Worm (Caenorhabditis elegans): ENCODE measurements around the gene H03G16.6.

H03G16.6 gene

DNA sequence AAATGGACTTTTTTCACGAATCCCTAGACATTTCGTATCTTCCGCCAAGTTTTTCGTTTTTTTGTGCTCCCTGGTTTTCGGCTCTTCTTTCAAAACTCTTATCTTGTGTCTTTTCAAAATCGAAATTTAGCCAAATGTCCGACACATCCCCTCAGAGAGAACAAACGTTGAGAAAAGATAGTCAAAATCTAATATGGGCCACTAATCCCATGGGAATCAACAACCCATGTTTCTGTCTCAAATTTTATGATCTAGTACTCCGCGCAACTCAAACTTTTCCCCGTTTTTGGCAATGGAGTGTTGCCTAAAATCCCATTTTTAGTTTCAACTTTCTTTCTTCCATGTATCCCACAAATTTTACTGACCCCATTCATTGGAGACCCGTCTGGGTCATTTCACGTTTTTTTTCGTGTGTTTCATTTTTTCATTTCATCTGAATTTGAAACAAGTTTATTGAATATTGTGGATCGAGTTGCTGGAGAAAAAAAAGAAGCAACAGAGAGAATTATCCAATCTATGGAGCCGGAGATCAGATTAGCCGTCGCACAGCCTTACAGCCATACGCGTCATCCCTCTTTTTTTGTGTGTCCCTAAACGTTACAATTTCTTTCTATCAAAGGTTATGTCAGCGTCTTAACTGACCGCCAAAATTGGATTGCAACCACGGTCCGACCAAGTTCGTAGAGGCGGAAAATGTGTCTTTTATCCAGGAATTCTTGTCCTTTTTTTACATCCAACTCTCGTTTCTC is 40.8 kb upstream of the H03G16.6 start:
- no peak for TF ChIP-seq B0035.1 (tag; optimal IDR thresholded peaks at IDR 0.05)
- no peak for TF ChIP-seq nhr-179 (tag; optimal IDR thresholded peaks at IDR 0.05)
- no peak for TF ChIP-seq Y95B8A.8 (GFP tag; IDR thresholded peaks at IDR 0.05)
- TF ChIP-seq nhr-120 (GFP tag; IDR thresholded peaks at IDR 0.05) = no peak
- TF ChIP-seq T07F8.4 (tag; optimal IDR thresholded peaks at IDR 0.05) = no peak
- no peak for TF ChIP-seq Y56A3A.18 (GFP tag; IDR thresholded peaks at IDR 0.05)
- no peak for TF ChIP-seq D2030.7 (GFP tag; IDR thresholded peaks at IDR 0.05)
- TF ChIP-seq F37B4.10 (GFP tag; IDR thresholded peaks at IDR 0.05) = no peak
- TF ChIP-seq repo-1 (tag; optimal IDR thresholded peaks at IDR 0.05) = no peak
- TF ChIP-seq ztf-25 (GFP tag; IDR thresholded peaks at IDR 0.05) = no peak
- no peak for TF ChIP-seq Y53G8AR.9 (GFP tag; conservative IDR thresholded peaks at IDR 0.05)
- no peak for TF ChIP-seq dox-1 (GFP tag; IDR thresholded peaks at IDR 0.05)
- TF ChIP-seq Y67H2A.10 (GFP tag; conservative IDR thresholded peaks at IDR 0.05) = no peak
- TF ChIP-seq let-526 (GFP tag; IDR thresholded peaks at IDR 0.05) = no peak
- TF ChIP-seq xnd-1 (tag; optimal IDR thresholded peaks at IDR 0.05) = no peak
- TF ChIP-seq madf-6 (GFP tag; IDR thresholded peaks at IDR 0.05) = no peak
- no peak for TF ChIP-seq unc-62 (GFP tag; optimal IDR thresholded peaks at IDR 0.05)

DNA sequence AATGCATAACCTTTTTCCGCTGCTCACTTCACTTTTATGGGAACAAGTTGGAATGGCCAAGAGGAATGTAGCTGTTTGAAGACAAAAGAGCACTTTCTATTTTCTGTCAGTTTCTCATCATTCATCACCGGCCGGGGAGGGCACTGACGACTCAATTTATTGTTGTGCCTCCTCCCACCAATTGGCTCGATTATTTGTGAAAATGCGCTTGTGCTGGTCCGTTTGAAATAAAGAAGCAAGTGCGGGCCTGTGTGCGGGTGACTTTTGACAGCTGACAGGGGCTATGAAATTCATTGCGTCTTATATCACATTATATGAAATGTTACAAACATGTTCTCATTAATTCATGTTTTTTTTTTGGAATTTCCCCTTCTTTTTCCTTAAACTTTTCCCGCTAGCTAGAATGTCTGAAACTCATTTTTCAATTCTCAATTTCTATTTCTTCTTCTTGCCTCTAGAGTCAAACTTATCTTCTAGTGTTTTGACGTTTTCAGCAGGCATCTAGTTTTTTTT is 38.5 kb upstream of the H03G16.6 start:
- no peak for TF ChIP-seq D2030.7 (GFP tag; IDR thresholded peaks at IDR 0.05)
- TF ChIP-seq Y67H2A.10 (GFP tag; conservative IDR thresholded peaks at IDR 0.05) = no peak
- TF ChIP-seq him-1 (tag; optimal IDR thresholded peaks at IDR 0.05) = no peak
- no peak for TF ChIP-seq ztf-26 (tag; optimal IDR thresholded peaks at IDR 0.05)
- TF ChIP-seq unc-130 (GFP tag; optimal IDR thresholded peaks at IDR 0.05) = no peak

DNA sequence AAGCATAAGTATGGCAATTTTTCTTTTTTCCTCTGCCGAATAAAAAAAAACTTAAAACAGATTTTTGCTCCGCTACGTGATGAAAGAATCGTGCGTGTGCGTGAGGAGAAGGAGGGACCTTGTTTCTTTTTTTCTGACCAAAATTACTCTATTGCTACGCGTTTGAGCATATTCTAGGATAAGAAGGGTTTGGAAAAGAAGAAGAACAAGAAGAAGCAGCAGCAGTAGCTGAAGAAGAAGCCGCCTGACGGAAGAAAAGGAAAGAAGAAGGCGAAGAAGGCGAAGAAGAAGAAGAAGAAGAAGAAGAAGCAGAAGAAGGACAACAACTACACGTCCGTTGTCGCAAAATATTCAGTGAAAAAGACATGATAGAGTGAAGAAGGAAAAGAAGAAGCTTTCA is 36.4 kb upstream of the H03G16.6 start:
- TF ChIP-seq K12H6.12 (tag; optimal IDR thresholded peaks at IDR 0.05) (no peak), ceh-27 (GFP tag; optimal IDR thresholded peaks at IDR 0.05) (no peak), ama-1 (optimal IDR thresholded peaks at IDR 0.05) (no peak), ama-1 (GFP tag; optimal IDR thresholded peaks at IDR 0.05) (no peak), tbx-9 (tag; optimal IDR thresholded peaks at IDR 0.05; ENCODE audit: borderline replicate concordance) (no peak), lsl-1 (GFP tag; optimal IDR thresholded peaks at IDR 0.05) (no peak), gei-17 (GFP tag; optimal IDR thresholded peaks at IDR 0.05) (no peak), aptf-2 (GFP tag; conservative IDR thresholded peaks at IDR 0.05) (no peak), lir-1 (GFP tag; conservative IDR thresholded peaks at IDR 0.05) (no peak), lsy-27 (tag; optimal IDR thresholded peaks at IDR 0.05; ENCODE audit: borderline replicate concordance, insufficient read depth) (no peak), nhr-27 (tag; optimal IDR thresholded peaks at IDR 0.05) (no peak), ztf-3 (GFP tag; optimal IDR thresholded peaks at IDR 0.05) (no peak), snpc-1.3 (tag; optimal IDR thresholded peaks at IDR 0.05; ENCODE audit: insufficient read depth) (no peak), Y67H2A.10 (GFP tag; conservative IDR thresholded peaks at IDR 0.05) (no peak)

DNA sequence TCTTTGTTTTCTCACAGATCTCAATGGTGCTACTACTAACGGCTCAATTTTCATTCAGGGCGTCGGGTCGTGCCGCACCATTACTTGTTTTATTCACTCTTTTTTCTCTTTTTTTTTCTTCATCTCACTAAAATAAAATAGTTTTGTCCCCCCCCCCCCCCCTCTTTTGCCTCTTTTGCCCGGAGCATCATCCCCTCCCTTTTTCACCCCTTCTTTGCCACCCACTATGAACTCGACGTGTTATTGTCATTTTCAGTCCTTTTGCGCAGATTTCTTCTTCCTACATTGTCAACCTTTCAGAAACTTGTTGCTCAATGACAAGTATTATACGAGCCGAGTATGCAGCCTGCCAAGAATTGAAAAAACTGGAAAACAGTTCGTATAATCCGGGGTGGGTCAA is 26.5 kb upstream of the H03G16.6 start, which contains the start of gene seb-3:
TSS of gene seb-3 (plus strand) at position 301 of the 400 bp plus-strand sequence.
- TF ChIP-seq hlh-26 (GFP tag; conservative IDR thresholded peaks at IDR 0.05) (no peak), tlf-1 (GFP tag; optimal IDR thresholded peaks at IDR 0.05) (no peak), nhr-120 (GFP tag; IDR thresholded peaks at IDR 0.05) (no peak), dox-1 (GFP tag; IDR thresholded peaks at IDR 0.05) (no peak), lsl-1 (GFP tag; optimal IDR thresholded peaks at IDR 0.05) (no peak), hsf-1 (GFP tag; IDR thresholded peaks at IDR 0.05) (no peak), rec-8 (tag; optimal IDR thresholded peaks at IDR 0.05) (no peak), egrh-3 (GFP tag; IDR thresholded peaks at IDR 0.05) (no peak), lin-26 (GFP tag; IDR thresholded peaks at IDR 0.05) (no peak), zim-3 (tag; optimal IDR thresholded peaks at IDR 0.05) (no peak), ceh-100 (GFP tag; IDR thresholded peaks at IDR 0.05) (no peak), tbx-9 (tag; optimal IDR thresholded peaks at IDR 0.05; ENCODE audit: borderline replicate concordance) (no peak)

Data from whole organism, young adult.